Worm (Caenorhabditis elegans): ENCODE results near the gene Y37D8A.4.

ce11 chrIII:12798469-12798868 lies 40.3 kb downstream of the Y37D8A.4 start, which contains the start of gene agmo-1:
- TF ChIP-seq ref-1 (GFP tag; conservative IDR thresholded peaks at IDR 0.05) = no peak
- TF ChIP-seq ztf-29 (GFP tag; IDR thresholded peaks at IDR 0.05) = no peak
- TF ChIP-seq klf-2 (GFP tag; conservative IDR thresholded peaks at IDR 0.05) = no peak
- TF ChIP-seq flt-1 (GFP tag; IDR thresholded peaks at IDR 0.05) = no peak
- no peak for TF ChIP-seq tab-1 (GFP tag; IDR thresholded peaks at IDR 0.05)
